Worm (Caenorhabditis elegans): ENCODE results near the gene frpr-2.

DNA sequence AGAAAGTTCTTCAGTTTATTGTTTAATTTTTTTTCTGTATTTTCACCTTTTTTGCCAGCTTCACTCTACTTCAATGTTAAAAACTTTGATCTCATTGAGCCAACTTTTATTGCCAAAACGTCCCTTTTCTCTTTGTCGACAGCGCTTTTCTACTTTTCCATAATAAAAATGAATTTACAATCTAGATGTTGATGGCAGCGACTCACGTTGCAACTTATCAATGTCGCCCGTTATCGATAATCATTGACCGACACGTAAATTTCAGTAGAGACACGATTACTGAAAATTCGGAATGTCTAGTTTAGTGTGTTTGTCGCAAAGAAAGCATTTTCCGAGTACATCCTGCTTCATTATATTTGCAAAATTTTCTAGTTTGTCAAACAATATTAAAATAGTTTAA, 14.5 kb downstream of the frpr-2 start:
- TF ChIP-seq pha-4 (GFP tag; IDR thresholded peaks at IDR 0.05) (no peak), pha-4 (tag; optimal IDR thresholded peaks at IDR 0.05) (no peak), lin-1 (GFP tag; IDR thresholded peaks at IDR 0.05) (no peak), unc-130 (GFP tag; optimal IDR thresholded peaks at IDR 0.05) (no peak), cey-2 (tag; optimal IDR thresholded peaks at IDR 0.05; ENCODE audit: borderline replicate concordance, insufficient read depth) (no peak), spr-1 (tag; optimal IDR thresholded peaks at IDR 0.05) (no peak), snpc-4 (tag; optimal IDR thresholded peaks at IDR 0.05) (no peak)
